Worm (Caenorhabditis elegans) whole organism, L2 larva: ENCODE measurements around the gene B0281.3.

Source experiments
- F13H6.1 ChIP-seq: sonication (generic microtip); optimal IDR thresholded peaks from 2 replicates; lab custom pipeline; 2016; ENCODE audit warnings: missing genetic modification characterization, missing compliant biosample characterization
- ama-1 ChIP-seq: fragments of 150-350 bp; optimal IDR thresholded peaks from 2 replicates; lab custom pipeline; 2018; ENCODE audit warnings: inconsistent platforms
- elt-1 ChIP-seq: fragments of 150-350 bp; optimal IDR thresholded peaks from 2 replicates; lab custom pipeline; 2014; ENCODE audit warnings: missing biosample characterization, missing genetic modification characterization
- elt-3 ChIP-seq: sonication (generic microtip); optimal IDR thresholded peaks from 2 replicates; lab custom pipeline; 2017; ENCODE audit warnings: missing biosample characterization, missing genetic modification characterization
- fos-1 ChIP-seq: fragments of 150-350 bp; optimal IDR thresholded peaks from 2 replicates; lab custom pipeline; 2014; ENCODE audit warnings: missing biosample characterization, missing genetic modification characterization
- lin-39 ChIP-seq: fragments of 150-350 bp; optimal IDR thresholded peaks from 2 replicates; lab custom pipeline; 2014; ENCODE audit warnings: missing biosample characterization, missing genetic modification reagents, missing genetic modification characterization
- mbf-1 ChIP-seq: sonication (generic microtip); optimal IDR thresholded peaks from 2 replicates; lab custom pipeline; 2017; ENCODE audit warnings: missing biosample characterization, missing genetic modification characterization
- mdl-1 ChIP-seq, 2 experiments: fragments of 150-350 bp in 1 of 2; sonication (generic microtip) in 1 of 2; optimal IDR thresholded peaks; 2 replicates each; lab custom pipeline; 2017; ENCODE audit warnings: missing biosample characterization in 2 of 2, missing genetic modification characterization in 2 of 2
- skn-1 ChIP-seq: sonication (generic microtip); optimal IDR thresholded peaks from 2 replicates; lab custom pipeline; 2017; ENCODE audit warnings: missing biosample characterization, missing genetic modification characterization
- snpc-4 ChIP-seq: fragments of 150-350 bp; optimal IDR thresholded peaks from 2 replicates; lab custom pipeline; 2014; ENCODE audit warnings: missing biosample characterization, missing genetic modification characterization
- unc-62 ChIP-seq: fragments of 150-350 bp; optimal IDR thresholded peaks from 2 replicates; lab custom pipeline; 2014; ENCODE audit warnings: missing biosample characterization, missing genetic modification reagents, missing genetic modification characterization
- ztf-11 ChIP-seq: sonication (generic microtip); optimal IDR thresholded peaks from 2 replicates; lab custom pipeline; 2017; ENCODE audit warnings: missing biosample characterization, missing genetic modification characterization

ce11 chrII:2346672-2347071, 39.8 kb downstream of the B0281.3 start, which contains the start of gene F43C11.4:
- TF ChIP-seq fos-1 (tag; lab: Kevin White, UChicago) (no peak), elt-1 (tag; lab: Kevin White, UChicago) (no peak), F13H6.1 (no peak), mbf-1 (tag; lab: Kevin White, UChicago) (no peak), mdl-1 (tag; optimal IDR thresholded peaks at IDR 0.05; lab: Kevin White, UChicago) (no peak), elt-3 (tag; lab: Kevin White, UChicago) (no peak), unc-62 (no peak), lin-39 (tag; lab: Kevin White, UChicago) (no peak), skn-1 (tag; lab: Kevin White, UChicago) (no peak), ztf-11 (tag; lab: Kevin White, UChicago) (no peak), snpc-4 (tag; lab: Kevin White, UChicago) (no peak), ama-1 (lab: Kevin White, UChicago) (no peak)
